Fruit fly (Drosophila melanogaster) whole organism, embryonic: ENCODE results near the gene FeCH.

Experiments used
- Ada2b ChIP-seq: fragments of 200-800 bp; sonication (Bioruptor generic); IDR thresholded peaks from 2 replicates; pipeline ENCODE4 v1.3.6; 2022; ENCODE audit warnings: missing biosample characterization, missing genetic modification characterization
- BtbVII ChIP-seq: fragments of 200-800 bp; sonication (Bioruptor generic); optimal IDR thresholded peaks from 3 replicates; lab custom pipeline; 2017; ENCODE audit warnings: missing biosample characterization, mild to moderate bottlenecking, missing genetic modification characterization
- CG10274 ChIP-seq: fragments of 200-800 bp; sonication (Bioruptor generic); optimal IDR thresholded peaks from 3 replicates; lab custom pipeline; 2017; ENCODE audit warnings: missing biosample characterization, mild to moderate bottlenecking, missing genetic modification characterization
- CG10321 ChIP-seq: fragments of 200-800 bp; sonication (Bioruptor generic); IDR thresholded peaks from 2 replicates; pipeline ENCODE4 v1.3.6; 2022; ENCODE audit warnings: missing biosample characterization, missing genetic modification characterization
- CG10959 ChIP-seq: fragments of 200-800 bp; sonication (Bioruptor generic); IDR thresholded peaks from 2 replicates; pipeline ENCODE4 v1.3.6; 2022; ENCODE audit warnings: missing biosample characterization, missing genetic modification characterization
- CG10979 ChIP-seq: fragments of 200-800 bp; sonication (Bioruptor generic); optimal IDR thresholded peaks from 2 replicates; lab custom pipeline; 2018; ENCODE audit warnings: missing biosample characterization, mild to moderate bottlenecking, missing genetic modification characterization, moderate library complexity
- CG11398 ChIP-seq: fragments of 200-800 bp; sonication (Bioruptor generic); optimal IDR thresholded peaks from 2 replicates; lab custom pipeline; 2016; ENCODE audit warnings: missing biosample characterization, missing genetic modification characterization
- CG11696 ChIP-seq: fragments of 200-800 bp; sonication (Bioruptor generic); IDR thresholded peaks from 2 replicates; pipeline ENCODE4 v1.3.6; 2022; ENCODE audit warnings: missing biosample characterization, missing genetic modification characterization
- CG12219 ChIP-seq: fragments of 200-800 bp; sonication (Bioruptor generic); optimal IDR thresholded peaks from 3 replicates; lab custom pipeline; 2018; ENCODE audit warnings: missing biosample characterization, mild to moderate bottlenecking, missing genetic modification characterization
- CG12391 ChIP-seq: fragments of 200-800 bp; sonication (Bioruptor generic); optimal IDR thresholded peaks from 3 replicates; lab custom pipeline; 2018; ENCODE audit warnings: missing biosample characterization, mild to moderate bottlenecking, missing genetic modification characterization, moderate library complexity
- CG12659 ChIP-seq: fragments of 200-800 bp; sonication (Bioruptor generic); optimal IDR thresholded peaks from 3 replicates; lab custom pipeline; 2017; ENCODE audit warnings: mild to moderate bottlenecking, missing biosample characterization, missing genetic modification reagents, missing genetic modification characterization
- CG13287 ChIP-seq: fragments of 200-800 bp; sonication (Bioruptor generic); IDR thresholded peaks from 2 replicates; pipeline ENCODE4 v1.3.6; 2022; ENCODE audit warnings: missing biosample characterization, missing genetic modification characterization; ENCODE audit not compliant: partially characterized antibody
- CG14860 ChIP-seq: fragments of 200-800 bp; sonication (Bioruptor generic); IDR thresholded peaks from 3 replicates; pipeline ENCODE4 v1.3.6; 2022; ENCODE audit warnings: missing biosample characterization, missing genetic modification characterization; ENCODE audit not compliant: partially characterized antibody
- CG14965 ChIP-seq: fragments of 200-800 bp; sonication (Bioruptor generic); optimal IDR thresholded peaks from 2 replicates; lab custom pipeline; 2016; ENCODE audit warnings: missing biosample characterization, missing genetic modification characterization, borderline replicate concordance
- CG17912 ChIP-seq: fragments of 200-800 bp; sonication (Bioruptor generic); optimal IDR thresholded peaks from 2 replicates; lab custom pipeline; 2018; ENCODE audit warnings: missing biosample characterization, mild to moderate bottlenecking, missing genetic modification characterization
- CG2875 ChIP-seq: fragments of 200-800 bp; sonication (Bioruptor generic); optimal IDR thresholded peaks from 2 replicates; lab custom pipeline; 2017; ENCODE audit warnings: missing biosample characterization, mild to moderate bottlenecking, missing genetic modification characterization, missing genetic modification reagents
- CG30403 ChIP-seq: fragments of 200-800 bp; sonication (Bioruptor generic); optimal IDR thresholded peaks from 3 replicates; lab custom pipeline; 2016; ENCODE audit warnings: missing biosample characterization, missing genetic modification characterization
- CG32532 ChIP-seq: fragments of 200-800 bp; sonication (Bioruptor generic); IDR thresholded peaks from 2 replicates; pipeline ENCODE4 v1.3.6; 2022; ENCODE audit warnings: missing biosample characterization, missing genetic modification characterization
- CG3726 ChIP-seq: fragments of 200-800 bp; sonication (Bioruptor generic); IDR thresholded peaks from 3 replicates; pipeline ENCODE4, ENCODE4 v1.3.6; 2022; ENCODE audit warnings: missing biosample characterization, missing genetic modification characterization
- CG3995 ChIP-seq: fragments of 200-800 bp; sonication (Bioruptor generic); optimal IDR thresholded peaks from 3 replicates; lab custom pipeline; 2016; ENCODE audit warnings: missing biosample characterization, missing genetic modification characterization
- CG4404 ChIP-seq: fragments of 200-800 bp; sonication (Bioruptor generic); IDR thresholded peaks from 2 replicates; pipeline ENCODE4 v1.3.6; 2022; ENCODE audit warnings: missing biosample characterization, missing genetic modification characterization
- CG4424 ChIP-seq: fragments of 200-800 bp; sonication (Bioruptor generic); optimal IDR thresholded peaks from 3 replicates; lab custom pipeline; 2016; ENCODE audit warnings: missing biosample characterization, missing genetic modification characterization
- CG9817 ChIP-seq: fragments of 200-800 bp; sonication (Bioruptor generic); optimal IDR thresholded peaks from 2 replicates; lab custom pipeline; 2018; ENCODE audit warnings: missing biosample characterization, mild to moderate bottlenecking, missing genetic modification characterization, moderate library complexity
- CG9932 ChIP-seq: fragments of 200-800 bp; sonication (Bioruptor generic); IDR thresholded peaks from 2 replicates; pipeline ENCODE4 v1.3.6; 2022; ENCODE audit warnings: missing biosample characterization, missing genetic modification characterization
- D19A ChIP-seq: fragments of 200-800 bp; optimal IDR thresholded peaks from 3 replicates; lab custom pipeline; 2019; ENCODE audit warnings: missing biosample characterization, mild to moderate bottlenecking, missing genetic modification characterization, moderate library complexity
- Dll ChIP-seq: fragments of 200-800 bp; sonication (Bioruptor generic); IDR thresholded peaks from 4 replicates; pipeline ENCODE4 v1.3.6; 2022; ENCODE audit warnings: missing biosample characterization, missing genetic modification characterization; ENCODE audit not compliant: partially characterized antibody
- Doc3 ChIP-seq: fragments of 200-800 bp; sonication (Bioruptor generic); IDR thresholded peaks from 3 replicates; pipeline ENCODE4 v1.3.6; 2022; ENCODE audit warnings: missing biosample characterization, missing genetic modification characterization; ENCODE audit not compliant: partially characterized antibody
- Fer3 ChIP-seq: fragments of 200-800 bp; sonication (Bioruptor generic); optimal IDR thresholded peaks from 2 replicates; lab custom pipeline; 2018; ENCODE audit warnings: missing biosample characterization, mild to moderate bottlenecking, missing genetic modification characterization, moderate library complexity
- HmgZ ChIP-seq: fragments of 200-800 bp; sonication (Bioruptor generic); optimal IDR thresholded peaks from 2 replicates; lab custom pipeline; 2018; ENCODE audit warnings: missing biosample characterization, mild to moderate bottlenecking, missing genetic modification characterization
- Hr51 ChIP-seq, 2 experiments: fragments of 200-800 bp; sonication (Bioruptor generic); optimal IDR thresholded peaks; 2 replicates in 1 of 2; 3 replicates in 1 of 2; lab custom pipeline; 2016 to 2018; ENCODE audit warnings: missing biosample characterization in 2 of 2, missing genetic modification characterization in 2 of 2, mild to moderate bottlenecking in 1 of 2, moderate library complexity in 1 of 2
- Poxn ChIP-seq: fragments of 200-800 bp; sonication (Bioruptor generic); IDR thresholded peaks from 2 replicates; pipeline ENCODE4 v1.3.6; 2022; ENCODE audit warnings: missing biosample characterization, missing genetic modification characterization
- Ptx1 ChIP-seq: fragments of 200-800 bp; sonication (Bioruptor generic); IDR thresholded peaks from 2 replicates; pipeline ENCODE4 v1.3.6; 2022; ENCODE audit warnings: missing biosample characterization, missing genetic modification characterization
- dati ChIP-seq: fragments of 200-800 bp; sonication (Bioruptor generic); IDR thresholded peaks from 2 replicates; pipeline ENCODE4 v1.3.6; 2022; ENCODE audit warnings: missing biosample characterization, missing genetic modification characterization
- dimm ChIP-seq: fragments of 200-800 bp; sonication (Bioruptor generic); IDR thresholded peaks from 2 replicates; pipeline ENCODE4 v1.3.6; 2022; ENCODE audit warnings: missing biosample characterization, missing genetic modification characterization
- dmrt99B ChIP-seq: fragments of 200-800 bp; sonication (Bioruptor generic); optimal IDR thresholded peaks from 2 replicates; lab custom pipeline; 2018; ENCODE audit warnings: missing biosample characterization, mild to moderate bottlenecking, missing genetic modification characterization, moderate library complexity
- emc ChIP-seq: fragments of 200-800 bp; sonication (Bioruptor generic); optimal IDR thresholded peaks from 2 replicates; lab custom pipeline; 2016; ENCODE audit warnings: missing biosample characterization, missing genetic modification characterization
- ind ChIP-seq: fragments of 200-800 bp; sonication (Bioruptor generic); optimal IDR thresholded peaks from 3 replicates; lab custom pipeline; 2016; ENCODE audit warnings: missing biosample characterization, missing genetic modification characterization
- maf-S ChIP-seq: fragments of 200-800 bp; sonication (Bioruptor generic); optimal IDR thresholded peaks from 2 replicates; lab custom pipeline; 2016; ENCODE audit warnings: missing biosample characterization, missing genetic modification characterization
- mam ChIP-seq: fragments of 200-800 bp; sonication (Bioruptor generic); optimal IDR thresholded peaks from 3 replicates; lab custom pipeline; 2016; ENCODE audit warnings: missing biosample characterization, missing genetic modification characterization
- phol ChIP-seq: fragments of 200-800 bp; sonication (Bioruptor generic); optimal IDR thresholded peaks from 3 replicates; lab custom pipeline; 2018; ENCODE audit warnings: missing biosample characterization, mild to moderate bottlenecking, missing genetic modification characterization, moderate library complexity
- pum ChIP-seq: fragments of 200-800 bp; sonication (Bioruptor generic); optimal IDR thresholded peaks from 2 replicates; lab custom pipeline; 2016; ENCODE audit warnings: missing biosample characterization, missing genetic modification characterization
- repo ChIP-seq: fragments of 200-800 bp; sonication (Bioruptor generic); optimal IDR thresholded peaks from 2 replicates; lab custom pipeline; 2016; ENCODE audit warnings: missing biosample characterization, missing genetic modification characterization
- row ChIP-seq: fragments of 200-800 bp; sonication (Bioruptor generic); IDR thresholded peaks from 3 replicates; pipeline ENCODE4 v1.3.6; 2022; ENCODE audit warnings: missing biosample characterization, missing genetic modification characterization
- scrt ChIP-seq: fragments of 200-800 bp; sonication (Bioruptor generic); optimal IDR thresholded peaks from 2 replicates; lab custom pipeline; 2018; ENCODE audit warnings: missing biosample characterization, mild to moderate bottlenecking, missing genetic modification characterization, moderate library complexity
- sima ChIP-seq: fragments of 200-800 bp; sonication (Bioruptor generic); optimal IDR thresholded peaks from 2 replicates; lab custom pipeline; 2016; ENCODE audit warnings: missing biosample characterization, missing genetic modification characterization
- sr ChIP-seq: fragments of 200-800 bp; sonication (Bioruptor generic); IDR thresholded peaks from 3 replicates; pipeline ENCODE4 v1.3.6; 2022; ENCODE audit warnings: missing biosample characterization, missing genetic modification characterization
- sug ChIP-seq: fragments of 200-800 bp; optimal IDR thresholded peaks from 2 replicates; lab custom pipeline; 2019; ENCODE audit warnings: missing biosample characterization, mild to moderate bottlenecking, missing genetic modification characterization, moderate library complexity
- tgo ChIP-seq: fragments of 200-800 bp; sonication (Bioruptor generic); IDR thresholded peaks from 3 replicates; pipeline ENCODE4 v1.3.6; 2022; ENCODE audit warnings: missing biosample characterization, missing genetic modification characterization
- trem ChIP-seq: fragments of 200-800 bp; optimal IDR thresholded peaks from 3 replicates; lab custom pipeline; 2019; ENCODE audit warnings: missing biosample characterization, mild to moderate bottlenecking, missing genetic modification characterization, moderate library complexity
- usp ChIP-seq: fragments of >200 bp; optimal IDR thresholded peaks from 2 replicates; lab custom pipeline; 2017; ENCODE audit warnings: missing biosample characterization, missing genetic modification characterization
- vvl ChIP-seq: fragments of 200-800 bp; sonication (Bioruptor generic); IDR thresholded peaks from 2 replicates; pipeline ENCODE4 v1.3.6; 2022; ENCODE audit warnings: missing biosample characterization, missing genetic modification characterization

Gene FeCH

DNA sequence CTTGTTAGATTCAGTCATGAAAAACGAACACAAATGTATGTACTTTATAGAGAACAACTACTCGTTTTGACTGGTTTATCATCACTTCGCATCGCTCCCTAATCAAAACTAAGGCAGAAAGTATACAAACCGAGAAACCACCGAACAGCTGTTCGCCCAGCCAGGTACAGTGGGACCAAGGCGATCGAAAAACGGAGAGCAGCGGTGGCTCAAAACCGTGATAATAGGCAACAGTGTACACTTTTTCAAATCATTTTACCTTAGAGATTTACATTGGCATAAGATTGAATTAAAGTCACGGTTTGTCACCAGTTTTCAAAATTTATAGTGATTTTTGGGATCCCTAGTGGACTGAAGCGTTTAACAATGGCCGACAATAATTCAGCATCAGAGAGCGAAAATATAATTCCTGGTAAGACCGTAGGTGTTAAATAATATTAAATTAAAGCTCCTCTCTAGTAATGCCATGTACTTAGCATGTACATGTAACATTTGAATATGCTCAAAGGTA lies 6.8 kb downstream of the FeCH start, which contains the start of the genes CG42233 and CG1971 (continued):
- no peak for TF ChIP-seq sr (GFP tag; lab: Robert Waterston, UW)
- no peak for TF ChIP-seq Fer3 (tag; lab: Kevin White, UChicago)
- peak; percentile 87 for TF ChIP-seq row (GFP tag; lab: Robert Waterston, UW)
- TF ChIP-seq trem (tag; lab: Kevin White, UChicago), result peak; percentile 2
- TF ChIP-seq ind (GFP tag; lab: Kevin White, UChicago), result peak; percentile 30
- no peak for TF ChIP-seq usp (GFP tag; lab: Kevin White, UChicago)
- TF ChIP-seq tgo, result no peak
- no peak for TF ChIP-seq dati (GFP tag; lab: Robert Waterston, UW)
- peak; percentile 2 for TF ChIP-seq CG12219
- TF ChIP-seq BtbVII (GFP tag; lab: Kevin White, UChicago), result no peak
- TF ChIP-seq Hr51 (GFP tag; optimal IDR thresholded peaks at IDR 0.05; lab: Kevin White, UChicago), result no peak
- peak; percentile 58; the same call in 1 of the 2 replicates for TF ChIP-seq CG11696 (GFP tag; lab: Robert Waterston, UW)
- no peak for TF ChIP-seq CG30403 (GFP tag; lab: Kevin White, UChicago)
- TF ChIP-seq CG10321 (GFP tag; lab: Robert Waterston, UW), result no peak
- TF ChIP-seq CG14965 (GFP tag; lab: Kevin White, UChicago), result no peak
- no peak for TF ChIP-seq dmrt99B
- no peak for TF ChIP-seq dimm (GFP tag; lab: Robert Waterston, UW)
- TF ChIP-seq HmgZ (tag; lab: Kevin White, UChicago), result peak; percentile 3
- TF ChIP-seq CG32532 (GFP tag; lab: Robert Waterston, UW), result peak; percentile 34; the same call in 1 of the 2 replicates
- TF ChIP-seq CG10979 (tag; lab: Kevin White, UChicago), result peak; percentile 37
- peak; percentile 31 for TF ChIP-seq pum
- peak; percentile 34 for TF ChIP-seq CG12391 (tag; lab: Kevin White, UChicago)
- TF ChIP-seq CG2875 (GFP tag; lab: Kevin White, UChicago), result no peak
- TF ChIP-seq D19A (tag; lab: Kevin White, UChicago), result no peak
- TF ChIP-seq CG12659 (GFP tag; lab: Kevin White, UChicago), result no peak
- TF ChIP-seq sug (tag; lab: Kevin White, UChicago), result no peak
- TF ChIP-seq Ada2b (GFP tag; lab: Robert Waterston, UW), result no peak
- no peak for TF ChIP-seq CG10959 (GFP tag; lab: Robert Waterston, UW)
- no peak for TF ChIP-seq CG17912 (GFP tag; lab: Kevin White, UChicago)
- TF ChIP-seq Dll (GFP tag; lab: Robert Waterston, UW), result peak; percentile 48; the same call in 1 of the 4 replicates
- peak; percentile 61 for TF ChIP-seq CG13287 (GFP tag; lab: Robert Waterston, UW)
- no peak for TF ChIP-seq sima (GFP tag; lab: Kevin White, UChicago)
- no peak for TF ChIP-seq CG4404
- peak; percentile 53 for TF ChIP-seq Ptx1 (GFP tag; lab: Robert Waterston, UW)
- TF ChIP-seq vvl (GFP tag; lab: Robert Waterston, UW), result peak; percentile 60; the same call in 1 of the 2 replicates
- TF ChIP-seq CG9817 (tag; lab: Kevin White, UChicago), result peak; percentile 3
- TF ChIP-seq mam (GFP tag; lab: Kevin White, UChicago), result peak; percentile 25
- TF ChIP-seq CG14860, result no peak
- peak; percentile 52 for TF ChIP-seq phol (tag; lab: Kevin White, UChicago)
- TF ChIP-seq CG3726 (GFP tag; lab: Robert Waterston, UW), result no peak
- TF ChIP-seq scrt (GFP tag; lab: Kevin White, UChicago), result no peak
- peak; percentile 87 for TF ChIP-seq CG3995 (GFP tag; lab: Kevin White, UChicago)
- TF ChIP-seq emc (GFP tag; lab: Kevin White, UChicago), result no peak
- TF ChIP-seq CG9932 (GFP tag; lab: Robert Waterston, UW), result 0 out of 2 replicates have a peak, but pooled peaks have one; percentile 31
- no peak for TF ChIP-seq CG4424 (GFP tag; lab: Kevin White, UChicago)
- TF ChIP-seq CG11398 (GFP tag; lab: Kevin White, UChicago), result no peak
- TF ChIP-seq CG10274 (GFP tag; lab: Kevin White, UChicago), result no peak
- 0 out of 3 replicates have a peak, but pooled peaks have one; percentile 21 for TF ChIP-seq Doc3 (GFP tag; lab: Robert Waterston, UW)
- TF ChIP-seq Poxn (GFP tag; lab: Robert Waterston, UW), result no peak
- TF ChIP-seq maf-S (GFP tag; lab: Kevin White, UChicago), result no peak
- no peak for TF ChIP-seq repo (GFP tag; lab: Kevin White, UChicago)
